Fruit fly (Drosophila melanogaster): ENCODE measurements around the gene dpr3.
A peak's percentile ranks its signal among the peaks of the same experiment; 100 is the strongest.

Gene dpr3

dm6 chr2L:2147208-2147607 lies 37.5 kb upstream of the dpr3 start, which contains the start of the genes CG11723 and Tbcd (continued):
- TF ChIP-seq dmrt93B (GFP tag; optimal IDR thresholded peaks at IDR 0.05): no peak
- TF ChIP-seq CrebA (GFP tag; optimal IDR thresholded peaks at IDR 0.05; ENCODE audit: borderline replicate concordance): no peak
- TF ChIP-seq Mio (GFP tag; optimal IDR thresholded peaks at IDR 0.05): no peak

- no peak for TF ChIP-seq Dfd (GFP tag; optimal IDR thresholded peaks at IDR 0.05)
Observed at dm6 chr2L:2144725-2145656, 35.3 kb upstream of the dpr3 start, which contains the start of gene tho2. TSS of gene tho2 (minus strand) at chr2L:2145187.

- peak; percentile 48 for TF ChIP-seq Vsx2 (GFP tag; optimal IDR thresholded peaks at IDR 0.05; ENCODE audit: partially characterized antibody)
- no peak for TF ChIP-seq h (GFP tag; optimal IDR thresholded peaks at IDR 0.05)
- TF ChIP-seq ey (GFP tag; optimal IDR thresholded peaks at IDR 0.05): peak; percentile 39
Observed at dm6 chr2L:2133009-2133408, 23.3 kb upstream of the dpr3 start.

- TF ChIP-seq ey (GFP tag; optimal IDR thresholded peaks at IDR 0.05) (no peak), sv (GFP tag; optimal IDR thresholded peaks at IDR 0.05) (no peak), CG32264 (GFP tag; optimal IDR thresholded peaks at IDR 0.05) (no peak), GATAd (GFP tag; optimal IDR thresholded peaks at IDR 0.05) (no peak), brk (GFP tag; optimal IDR thresholded peaks at IDR 0.05) (no peak), Myc (optimal IDR thresholded peaks at IDR 0.05) (no peak), OdsH (GFP tag; optimal IDR thresholded peaks at IDR 0.05) (no peak), sage (GFP tag; optimal IDR thresholded peaks at IDR 0.05) (no peak)
Observed at dm6 chr2L:2132215-2132614, 22.5 kb upstream of the dpr3 start.

DNA sequence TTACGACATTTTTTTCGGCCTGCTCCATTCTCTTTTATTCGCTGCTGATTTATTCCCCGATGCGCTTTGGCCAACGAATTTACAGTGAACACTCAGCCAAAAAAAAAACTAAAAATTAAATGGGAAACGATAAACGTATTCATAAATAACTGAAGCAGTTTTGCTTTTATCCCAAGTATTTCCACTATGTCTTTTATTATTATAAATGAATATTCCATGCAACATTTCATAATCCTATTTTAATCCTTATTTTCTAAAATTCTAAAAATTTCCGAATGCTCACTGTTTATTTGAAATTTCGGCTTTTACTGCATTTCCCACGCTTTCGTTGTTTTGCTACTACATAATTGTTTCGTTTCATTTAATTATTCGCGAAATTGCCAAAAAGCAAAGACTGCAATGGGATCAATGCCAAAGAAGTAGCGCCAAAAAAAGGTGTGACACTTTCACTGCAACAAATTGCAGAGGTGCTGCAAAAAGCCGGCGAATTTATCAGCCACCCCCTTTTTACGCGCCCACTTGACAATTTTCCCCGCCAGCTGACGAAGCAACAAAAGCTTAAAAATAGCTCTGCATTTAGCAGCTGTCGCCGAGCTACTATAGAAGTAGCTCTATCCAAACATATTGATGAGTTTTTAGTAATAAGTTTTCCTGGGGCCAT lies 21.9 kb upstream of the dpr3 start:
- TF ChIP-seq fru (GFP tag; optimal IDR thresholded peaks at IDR 0.05) (peak; percentile 3), rgr (GFP tag; optimal IDR thresholded peaks at IDR 0.05) (peak; percentile 4), Jra (GFP tag; optimal IDR thresholded peaks at IDR 0.05) (no peak), Hnf4 (GFP tag; optimal IDR thresholded peaks at IDR 0.05) (peak; percentile 19), Sp1 (GFP tag; optimal IDR thresholded peaks at IDR 0.05) (no peak), dl (GFP tag; optimal IDR thresholded peaks at IDR 0.05; ENCODE audit: insufficient read depth in 1 of 2, partially characterized antibody in 2 of 2) (no peak), Dfd (GFP tag; optimal IDR thresholded peaks at IDR 0.05) (no peak), psq (GFP tag; optimal IDR thresholded peaks at IDR 0.05) (no peak), dsf (GFP tag; optimal IDR thresholded peaks at IDR 0.05; ENCODE audit: borderline replicate concordance) (no peak), sage (GFP tag; optimal IDR thresholded peaks at IDR 0.05) (no peak), h (GFP tag; optimal IDR thresholded peaks at IDR 0.05) (peak; percentile 19), CrebA (GFP tag; optimal IDR thresholded peaks at IDR 0.05; ENCODE audit: borderline replicate concordance) (no peak), Vsx2 (GFP tag; optimal IDR thresholded peaks at IDR 0.05; ENCODE audit: partially characterized antibody) (no peak), Abd-B (GFP tag; optimal IDR thresholded peaks at IDR 0.05) (no peak), Myc (optimal IDR thresholded peaks at IDR 0.05) (no peak), foxo (GFP tag; optimal IDR thresholded peaks at IDR 0.05) (peak in 1 of 2 experiments; percentile 35), HLH106 (tag; optimal IDR thresholded peaks at IDR 0.05) (no peak)

- TF ChIP-seq lola (GFP tag; optimal IDR thresholded peaks at IDR 0.05): no peak
- peak; percentile 96 for TF ChIP-seq Vsx2 (GFP tag; optimal IDR thresholded peaks at IDR 0.05; ENCODE audit: partially characterized antibody)
- peak; percentile 98 for TF ChIP-seq Rel (GFP tag; optimal IDR thresholded peaks at IDR 0.05)
- peak; percentile 89 for TF ChIP-seq Rel (tag; optimal IDR thresholded peaks at IDR 0.05)
- TF ChIP-seq h (GFP tag; optimal IDR thresholded peaks at IDR 0.05): peak; percentile 97
- TF ChIP-seq fru (GFP tag; optimal IDR thresholded peaks at IDR 0.05): peak; percentile 97
- peak; percentile 91 for TF ChIP-seq ey (GFP tag; optimal IDR thresholded peaks at IDR 0.05)
- TF ChIP-seq Jra (GFP tag; optimal IDR thresholded peaks at IDR 0.05): peak; percentile 75
- TF ChIP-seq OdsH (GFP tag; optimal IDR thresholded peaks at IDR 0.05): peak; percentile 98
- peak; percentile 88 for TF ChIP-seq sage (GFP tag; optimal IDR thresholded peaks at IDR 0.05)
- TF ChIP-seq dsf (GFP tag; optimal IDR thresholded peaks at IDR 0.05; ENCODE audit: borderline replicate concordance): peak; percentile 81
- TF ChIP-seq br (GFP tag; optimal IDR thresholded peaks at IDR 0.05): peak; percentile 94
- no peak for TF ChIP-seq Myc (optimal IDR thresholded peaks at IDR 0.05)
- TF ChIP-seq CG9705 (GFP tag; optimal IDR thresholded peaks at IDR 0.05): peak; percentile 97
- TF ChIP-seq HLH106 (tag; optimal IDR thresholded peaks at IDR 0.05): peak; percentile 98
- TF ChIP-seq dl (GFP tag; optimal IDR thresholded peaks at IDR 0.05; ENCODE audit: insufficient read depth in 1 of 2, partially characterized antibody in 2 of 2): peak; percentile 95 to 97
- TF ChIP-seq GATAd (GFP tag; optimal IDR thresholded peaks at IDR 0.05): peak; percentile 62
- TF ChIP-seq usp (GFP tag; optimal IDR thresholded peaks at IDR 0.05): no peak
- no peak for TF ChIP-seq tai (GFP tag; optimal IDR thresholded peaks at IDR 0.05)
- TF ChIP-seq Hr83 (GFP tag; optimal IDR thresholded peaks at IDR 0.05; ENCODE audit: poor library complexity, severe bottlenecking): peak; percentile 73
- TF ChIP-seq dmrt93B (GFP tag; optimal IDR thresholded peaks at IDR 0.05): peak; percentile 94
- no peak for TF ChIP-seq Abd-B (GFP tag; optimal IDR thresholded peaks at IDR 0.05)
Observed at dm6 chr2L:2130157-2130987, 20.7 kb upstream of the dpr3 start, which contains the start of gene Glyp. TSS of gene Glyp (plus strand) at chr2L:2130813.
